Worm (Caenorhabditis elegans): ENCODE data around the gene egl-45.

egl-45 gene

DNA sequence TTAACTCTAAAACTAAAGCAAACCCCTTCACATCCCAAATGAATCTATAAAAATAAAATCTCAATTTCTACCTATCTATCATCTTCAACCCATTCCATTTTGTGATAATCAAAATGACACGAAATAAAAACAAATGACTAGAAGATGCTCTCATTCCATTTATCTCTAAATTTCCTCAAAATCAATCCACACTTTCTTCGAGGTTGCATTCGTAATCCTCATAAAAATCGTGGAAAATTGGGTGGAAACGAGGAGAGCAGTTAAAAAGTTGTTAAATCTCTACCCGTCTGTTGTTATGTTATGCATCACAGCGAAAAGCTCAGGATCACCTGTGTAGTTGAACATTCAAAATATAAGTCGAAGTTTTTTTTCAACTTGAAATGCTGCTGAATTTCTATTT is 21.5 kb downstream of the egl-45 start:
- TF ChIP-seq ceh-30 (tag; optimal IDR thresholded peaks at IDR 0.05) (no peak), madf-2 (tag; optimal IDR thresholded peaks at IDR 0.05) (no peak), pax-1 (tag; optimal IDR thresholded peaks at IDR 0.05) (no peak), ahr-1 (tag; optimal IDR thresholded peaks at IDR 0.05) (no peak), C08G9.2 (tag; optimal IDR thresholded peaks at IDR 0.05) (no peak), K09A11.1 (tag; optimal IDR thresholded peaks at IDR 0.05; ENCODE audit: insufficient read depth) (no peak), ceh-24 (tag; optimal IDR thresholded peaks at IDR 0.05) (no peak), dve-1 (tag; optimal IDR thresholded peaks at IDR 0.05) (no peak), ztf-16 (tag; optimal IDR thresholded peaks at IDR 0.05) (no peak), che-1 (tag; optimal IDR thresholded peaks at IDR 0.05) (no peak), T23F11.4 (GFP tag; optimal IDR thresholded peaks at IDR 0.05) (no peak)

ce11 chrIII:7805253-7805652 is 23.2 kb downstream of the egl-45 start:
- TF ChIP-seq pha-4 (tag; optimal IDR thresholded peaks at IDR 0.05), result no peak
- no peak for TF ChIP-seq nhr-11 (tag; optimal IDR thresholded peaks at IDR 0.05)
- TF ChIP-seq hlh-13 (GFP tag; optimal IDR thresholded peaks at IDR 0.05), result no peak
- no peak for TF ChIP-seq sox-4 (tag; optimal IDR thresholded peaks at IDR 0.05)

DNA sequence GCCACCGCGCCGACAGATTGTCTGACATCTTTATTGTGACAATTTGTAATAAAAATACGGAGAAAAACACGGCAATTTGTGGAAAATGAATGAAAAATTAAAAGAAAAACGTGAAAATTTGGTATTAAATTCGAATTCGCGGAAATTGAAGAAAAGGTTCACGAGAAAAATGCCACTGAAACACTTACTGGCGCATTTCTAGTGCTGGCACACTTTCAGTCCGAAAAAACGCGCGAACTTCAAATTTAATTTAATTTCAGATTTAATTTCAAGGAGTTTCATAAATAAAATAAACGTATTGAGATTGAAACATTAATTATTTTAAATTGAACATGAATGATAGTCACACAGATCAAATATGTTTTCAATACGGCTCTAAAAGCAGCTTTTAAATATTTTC is 33.1 kb downstream of the egl-45 start, which contains the start of gene cyk-7:
Gene cyk-7, minus strand, starts transcription at position 99 of the 400 bp plus-strand sequence.
- TF ChIP-seq zip-5 (tag; optimal IDR thresholded peaks at IDR 0.05) (no peak), nhr-232 (tag; optimal IDR thresholded peaks at IDR 0.05) (no peak), C08G9.2 (tag; optimal IDR thresholded peaks at IDR 0.05) (no peak)

- TF ChIP-seq nhr-232 (tag; optimal IDR thresholded peaks at IDR 0.05), result no peak
- no peak for TF ChIP-seq K02D7.2 (tag; optimal IDR thresholded peaks at IDR 0.05)
- no peak for TF ChIP-seq ceh-30 (tag; optimal IDR thresholded peaks at IDR 0.05)
- no peak for TF ChIP-seq fkh-6 (tag; optimal IDR thresholded peaks at IDR 0.05)
- TF ChIP-seq ceh-6 (GFP tag; optimal IDR thresholded peaks at IDR 0.05), result no peak
- no peak for TF ChIP-seq ahr-1 (tag; optimal IDR thresholded peaks at IDR 0.05)
- TF ChIP-seq pha-2 (tag; optimal IDR thresholded peaks at IDR 0.05), result no peak
- TF ChIP-seq dve-1 (tag; optimal IDR thresholded peaks at IDR 0.05), result no peak
- no peak for TF ChIP-seq hlh-6 (tag; optimal IDR thresholded peaks at IDR 0.05)
- no peak for TF ChIP-seq tbx-2 (tag; optimal IDR thresholded peaks at IDR 0.05)
- TF ChIP-seq mec-3 (tag; optimal IDR thresholded peaks at IDR 0.05; ENCODE audit: borderline replicate concordance), result no peak
Measured at ce11 chrIII:7792970-7793369, 35.5 kb downstream of the egl-45 start.

DNA sequence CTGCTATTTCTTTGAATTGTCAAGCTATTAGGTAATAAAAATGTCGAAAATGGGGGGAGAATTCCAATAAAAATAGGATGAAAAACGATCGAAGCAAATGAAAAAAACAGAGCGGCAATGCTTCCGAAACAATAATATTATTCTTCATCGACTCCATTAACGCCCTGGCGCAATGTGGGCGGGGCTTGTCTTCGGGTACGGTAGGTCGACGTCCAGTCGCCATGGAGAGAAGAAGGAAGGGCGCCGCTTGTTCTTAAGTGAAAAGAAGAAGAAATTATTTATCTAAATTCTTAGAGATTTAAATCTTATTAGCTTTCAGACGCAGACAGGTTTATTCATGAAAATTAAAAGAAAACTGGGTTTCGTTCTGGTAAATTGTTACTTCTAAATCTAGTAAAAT is 36.2 kb downstream of the egl-45 start:
- TF ChIP-seq F13H6.1 (tag; optimal IDR thresholded peaks at IDR 0.05) (no peak), nfya-1 (tag; optimal IDR thresholded peaks at IDR 0.05) (peak; percentile 67)

DNA sequence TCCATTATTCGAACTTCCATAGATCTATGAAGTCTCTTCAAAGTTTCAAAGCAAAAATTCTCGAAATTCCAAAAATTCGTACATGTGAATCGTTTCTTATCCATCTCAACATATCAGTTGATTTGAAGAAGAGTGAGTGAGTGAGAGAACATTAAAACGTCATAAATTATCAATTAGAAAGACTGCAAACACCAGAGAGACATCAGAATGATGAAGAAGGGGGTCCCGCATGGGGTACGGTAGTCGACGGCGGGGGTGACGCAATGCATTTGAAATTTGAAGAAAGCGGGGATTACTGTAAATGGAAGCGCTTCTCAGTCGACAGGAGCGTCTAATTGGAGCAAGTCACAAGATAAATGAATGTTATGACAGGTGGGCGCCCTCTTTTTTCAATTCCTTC is 37.9 kb downstream of the egl-45 start:
- TF ChIP-seq nfya-1 (tag; optimal IDR thresholded peaks at IDR 0.05), result peak; percentile 27
- TF ChIP-seq rnt-1 (tag; optimal IDR thresholded peaks at IDR 0.05), result no peak
- TF ChIP-seq sox-2 (GFP tag; IDR thresholded peaks at IDR 0.05), result no peak
- no peak for TF ChIP-seq hlh-30 (tag; optimal IDR thresholded peaks at IDR 0.05; ENCODE audit: insufficient read depth)
- TF ChIP-seq nhr-11 (tag; optimal IDR thresholded peaks at IDR 0.05), result no peak
- no peak for TF ChIP-seq unc-42 (tag; optimal IDR thresholded peaks at IDR 0.05)
- no peak for TF ChIP-seq syd-9 (tag; optimal IDR thresholded peaks at IDR 0.05)
- no peak for TF ChIP-seq mec-3 (tag; optimal IDR thresholded peaks at IDR 0.05; ENCODE audit: borderline replicate concordance)

ce11 chrIII:7788410-7788809 is 40.0 kb downstream of the egl-45 start:
- TF ChIP-seq pag-3 (tag; optimal IDR thresholded peaks at IDR 0.05; ENCODE audit: borderline replicate concordance) (no peak), ceh-2 (tag; optimal IDR thresholded peaks at IDR 0.05) (no peak), madf-2 (tag; optimal IDR thresholded peaks at IDR 0.05) (no peak), ref-2 (tag; optimal IDR thresholded peaks at IDR 0.05) (no peak), pqm-1 (tag; optimal IDR thresholded peaks at IDR 0.05) (no peak), tbx-7 (tag; optimal IDR thresholded peaks at IDR 0.05) (no peak), gmeb-2 (tag; optimal IDR thresholded peaks at IDR 0.05) (no peak), T23F11.4 (GFP tag; optimal IDR thresholded peaks at IDR 0.05) (no peak), elt-2 (tag; optimal IDR thresholded peaks at IDR 0.05) (no peak), sox-4 (tag; optimal IDR thresholded peaks at IDR 0.05) (no peak), ceh-22 (tag; optimal IDR thresholded peaks at IDR 0.05) (no peak), K09A11.1 (tag; optimal IDR thresholded peaks at IDR 0.05; ENCODE audit: insufficient read depth) (no peak), ets-4 (tag; optimal IDR thresholded peaks at IDR 0.05) (no peak), unc-86 (tag; optimal IDR thresholded peaks at IDR 0.05) (no peak), syd-9 (tag; optimal IDR thresholded peaks at IDR 0.05) (no peak), zip-5 (tag; optimal IDR thresholded peaks at IDR 0.05) (no peak), pha-2 (tag; optimal IDR thresholded peaks at IDR 0.05) (no peak), ama-1 (optimal IDR thresholded peaks at IDR 0.05) (no peak), hlh-6 (tag; optimal IDR thresholded peaks at IDR 0.05) (no peak)
